Fruit fly (Drosophila melanogaster): ENCODE data around the gene yellow-k.

The yellow-k gene

dm6 chr3L:15548843-15549242, 28.4 kb downstream of the yellow-k start (continued):
- peak; percentile 54 for TF ChIP-seq nau (GFP tag; optimal IDR thresholded peaks at IDR 0.05)
- TF ChIP-seq dmrt99B (tag; optimal IDR thresholded peaks at IDR 0.05), result no peak
- TF ChIP-seq Ada2b (GFP tag; IDR thresholded peaks at IDR 0.05), result no peak
- TF ChIP-seq Hmr (GFP tag; optimal IDR thresholded peaks at IDR 0.05), result peak; percentile 69
- no peak for TF ChIP-seq CG6791 (GFP tag; IDR thresholded peaks at IDR 0.05; ENCODE audit: partially characterized antibody)
- peak; percentile 51 for TF ChIP-seq CG6854 (GFP tag; optimal IDR thresholded peaks at IDR 0.05)
- TF ChIP-seq GATAe (GFP tag; conservative IDR thresholded peaks at IDR 0.05), result no peak
- no peak for TF ChIP-seq ewg (GFP tag; optimal IDR thresholded peaks at IDR 0.05)
- TF ChIP-seq slou (GFP tag; optimal IDR thresholded peaks at IDR 0.05), result no peak
- TF ChIP-seq CG11093 (GFP tag; IDR thresholded peaks at IDR 0.05), result no peak
- TF ChIP-seq CG3281 (GFP tag; optimal IDR thresholded peaks at IDR 0.05), result peak; percentile 57
- TF ChIP-seq zen2 (GFP tag; IDR thresholded peaks at IDR 0.05; ENCODE audit: partially characterized antibody), result no peak
- no peak for TF ChIP-seq ham (GFP tag; IDR thresholded peaks at IDR 0.05)
- peak; percentile 72 for TF ChIP-seq Med (GFP tag)
- no peak for TF ChIP-seq CG6272 (GFP tag; IDR thresholded peaks at IDR 0.05)
- TF ChIP-seq lbe (GFP tag; optimal IDR thresholded peaks at IDR 0.05), result no peak
- TF ChIP-seq sd (tag; optimal IDR thresholded peaks at IDR 0.05), result no peak
- TF ChIP-seq wek (GFP tag; optimal IDR thresholded peaks at IDR 0.05), result no peak
- no peak for TF ChIP-seq CG30431 (GFP tag; optimal IDR thresholded peaks at IDR 0.05)
- no peak for TF ChIP-seq CG10274 (GFP tag; optimal IDR thresholded peaks at IDR 0.05)
- no peak for TF ChIP-seq CG5180 (GFP tag; optimal IDR thresholded peaks at IDR 0.05)
- TF ChIP-seq CG16813 (GFP tag; IDR thresholded peaks at IDR 0.05; ENCODE audit: partially characterized antibody), result no peak
- TF ChIP-seq salm (tag; optimal IDR thresholded peaks at IDR 0.05), result no peak
- TF ChIP-seq inv (GFP tag; IDR thresholded peaks at IDR 0.05; ENCODE audit: partially characterized antibody), result no peak
- TF ChIP-seq CG7963 (GFP tag; IDR thresholded peaks at IDR 0.05; ENCODE audit: partially characterized antibody), result no peak
- no peak for TF ChIP-seq CG2129 (GFP tag; IDR thresholded peaks at IDR 0.05; ENCODE audit: partially characterized antibody)
- TF ChIP-seq Hr51 (GFP tag; optimal IDR thresholded peaks at IDR 0.05), result no peak
- no peak for TF ChIP-seq Mes4 (GFP tag; optimal IDR thresholded peaks at IDR 0.05)
- no peak for TF ChIP-seq Kr (GFP tag; optimal IDR thresholded peaks at IDR 0.05)
- TF ChIP-seq CG14965 (GFP tag; optimal IDR thresholded peaks at IDR 0.05; ENCODE audit: borderline replicate concordance), result no peak
- no peak for TF ChIP-seq dimm (GFP tag; IDR thresholded peaks at IDR 0.05)
- TF ChIP-seq CG3847 (GFP tag; IDR thresholded peaks at IDR 0.05), result no peak
- TF ChIP-seq CG8290 (GFP tag; optimal IDR thresholded peaks at IDR 0.05), result no peak
- TF ChIP-seq CG8290 (tag; optimal IDR thresholded peaks at IDR 0.05), result peak in 1 of 2 experiments; percentile 61
- no peak for TF ChIP-seq pan (optimal IDR thresholded peaks at IDR 0.05)
- no peak for TF ChIP-seq pan (GFP tag; optimal IDR thresholded peaks at IDR 0.05 in 1 of 2, IDR thresholded peaks at IDR 0.05 in 1 of 2)
- TF ChIP-seq pho (GFP tag; optimal IDR thresholded peaks at IDR 0.05), result no peak
- TF ChIP-seq z (GFP tag; IDR thresholded peaks at IDR 0.05), result no peak
- TF ChIP-seq hth (optimal IDR thresholded peaks at IDR 0.05), result no peak
- TF ChIP-seq en (GFP tag; optimal IDR thresholded peaks at IDR 0.05), result no peak
- no peak for TF ChIP-seq Ets97D (GFP tag; optimal IDR thresholded peaks at IDR 0.05)
- TF ChIP-seq Hand (GFP tag; optimal IDR thresholded peaks at IDR 0.05), result peak; percentile 42
- no peak for TF ChIP-seq lov (optimal IDR thresholded peaks at IDR 0.05)
- TF ChIP-seq lov (GFP tag; IDR thresholded peaks at IDR 0.05), result no peak
- no peak for TF ChIP-seq Opbp (GFP tag; IDR thresholded peaks at IDR 0.05; ENCODE audit: partially characterized antibody)
- TF ChIP-seq luna (GFP tag; optimal IDR thresholded peaks at IDR 0.05), result no peak
- TF ChIP-seq Asciz (GFP tag; optimal IDR thresholded peaks at IDR 0.05), result peak; percentile 28
- TF ChIP-seq insv (GFP tag; optimal IDR thresholded peaks at IDR 0.05), result no peak
- TF ChIP-seq Lhr (GFP tag; optimal IDR thresholded peaks at IDR 0.05), result no peak
- no peak for TF ChIP-seq CG10979 (tag; optimal IDR thresholded peaks at IDR 0.05)
- TF ChIP-seq tup (GFP tag; optimal IDR thresholded peaks at IDR 0.05), result no peak

Measured in whole organism, embryonic.